Worm (Caenorhabditis elegans) whole organism, midembryonic: ENCODE results near the gene eat-20.

Experiments
- T22C8.4 ChIP-seq: fragments of 200-800 bp; sonication (Bioruptor generic); IDR thresholded peaks from 2 replicates; pipeline ENCODE4 v1.3.6; 2022; ENCODE audit warnings: missing genetic modification characterization, missing compliant biosample characterization
- flt-1 ChIP-seq: fragments of 200-800 bp; sonication (Bioruptor generic); IDR thresholded peaks from 2 replicates; pipeline ENCODE4 v1.3.6; 2022; ENCODE audit warnings: missing genetic modification characterization, missing compliant biosample characterization
- tab-1 ChIP-seq: fragments of 200-800 bp; sonication (Bioruptor generic); IDR thresholded peaks from 2 replicates; pipeline ENCODE4 v1.3.6; 2022; ENCODE audit warnings: missing genetic modification characterization, missing compliant biosample characterization

DNA sequence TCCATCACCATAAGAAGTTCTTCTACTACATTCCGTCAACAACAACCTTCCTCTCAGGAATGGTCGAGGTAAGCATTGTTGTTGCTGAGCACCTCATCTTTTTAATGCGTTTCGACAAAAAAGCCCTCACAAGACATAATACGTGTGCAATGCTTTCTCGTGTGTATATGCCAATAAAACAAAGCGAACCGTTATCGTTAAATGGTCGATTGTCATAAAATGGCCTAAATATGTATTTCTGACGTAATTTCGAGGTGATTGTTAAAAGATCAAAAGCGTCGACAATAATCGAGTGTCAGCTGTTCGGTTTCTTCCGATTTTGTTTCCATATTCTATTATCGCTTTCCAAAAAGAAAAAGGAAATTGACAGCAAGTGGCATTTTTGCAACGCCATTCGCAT is 34.9 kb downstream of the eat-20 start:
- no peak for TF ChIP-seq flt-1
- no peak for TF ChIP-seq T22C8.4 (GFP tag; lab: Robert Waterston, UW)
- no peak for TF ChIP-seq tab-1 (GFP tag; lab: Robert Waterston, UW)
